Fruit fly (Drosophila melanogaster): ENCODE results near the gene CG13912.

The CG13912 gene

dm6 chr3L:1188936-1189659 lies at the start of gene CG13912:
Gene CG13912 (plus strand): TSS chr3L:1189588.
- no peak for TF ChIP-seq CG17801 (GFP tag; optimal IDR thresholded peaks at IDR 0.05; ENCODE audit: partially characterized antibody)

dm6 chr3L:1140539-1140938 lies 48.8 kb upstream of the CG13912 start:
- no peak for TF ChIP-seq CG17801 (GFP tag; optimal IDR thresholded peaks at IDR 0.05; ENCODE audit: partially characterized antibody)

dm6 chr3L:1146492-1146891 lies 42.9 kb upstream of the CG13912 start:
- no peak for TF ChIP-seq CG17801 (GFP tag; optimal IDR thresholded peaks at IDR 0.05; ENCODE audit: partially characterized antibody)

- TF ChIP-seq CG17801 (GFP tag; optimal IDR thresholded peaks at IDR 0.05; ENCODE audit: partially characterized antibody): no peak
Measured at dm6 chr3L:1149230-1149629, 40.2 kb upstream of the CG13912 start.

DNA sequence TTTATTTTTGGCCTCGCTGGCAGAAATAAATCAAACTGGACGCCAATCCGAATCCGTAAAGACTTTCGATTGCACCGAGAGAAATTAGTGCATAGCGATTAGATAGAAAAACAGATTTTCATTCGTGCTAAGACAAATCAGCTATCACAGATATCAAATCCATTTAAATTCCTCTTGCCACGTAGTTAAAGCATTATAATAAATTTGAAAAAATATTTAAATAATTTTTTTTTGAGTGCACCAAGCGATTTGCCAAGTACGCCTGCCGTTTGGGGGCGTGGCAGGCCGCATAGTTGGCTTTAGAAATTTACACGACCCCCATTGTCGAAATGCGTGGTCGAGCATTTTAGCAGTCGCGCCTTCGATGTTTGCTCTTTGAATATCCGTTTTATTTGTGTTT lies 37.7 kb upstream of the CG13912 start:
- no peak for TF ChIP-seq CG17801 (GFP tag; optimal IDR thresholded peaks at IDR 0.05; ENCODE audit: partially characterized antibody)

DNA sequence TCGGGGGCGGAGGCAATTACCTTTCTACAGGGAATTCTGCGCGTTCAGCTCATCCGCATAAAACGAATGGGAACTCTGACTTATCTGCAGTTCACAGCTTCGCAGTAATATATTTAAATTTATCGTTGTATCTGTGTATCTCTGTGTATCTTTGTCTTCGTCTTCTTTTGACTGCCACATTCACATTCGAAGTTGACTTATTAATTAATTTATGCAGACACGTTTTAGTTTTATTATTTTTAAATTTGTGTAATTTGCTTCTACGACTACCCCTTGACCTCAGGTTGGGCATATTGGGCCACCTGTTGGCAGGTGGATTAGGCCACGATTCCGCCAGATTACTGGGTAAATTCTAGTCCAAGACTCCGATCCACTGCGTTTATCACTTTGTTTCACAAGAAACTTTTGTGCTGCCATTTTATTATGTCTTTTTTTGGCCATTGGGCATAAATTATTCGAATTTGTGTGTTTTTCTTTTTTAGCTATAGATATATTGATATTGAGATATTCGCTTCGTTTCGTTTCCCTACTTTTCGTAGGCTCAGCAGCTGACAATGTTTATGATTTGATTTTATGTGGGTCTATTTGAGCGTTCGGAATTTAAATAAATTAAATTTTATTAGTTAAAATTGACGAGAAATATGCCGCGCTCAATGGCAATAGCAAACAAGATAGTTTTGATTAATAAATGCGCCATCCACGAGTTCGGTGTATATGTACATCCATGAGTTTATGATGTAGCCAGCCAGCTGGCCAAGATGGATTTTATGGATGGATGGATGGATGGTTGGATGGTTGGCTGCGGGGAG lies 36.6 kb upstream of the CG13912 start:
- no peak for TF ChIP-seq CG17801 (GFP tag; optimal IDR thresholded peaks at IDR 0.05; ENCODE audit: partially characterized antibody)

DNA sequence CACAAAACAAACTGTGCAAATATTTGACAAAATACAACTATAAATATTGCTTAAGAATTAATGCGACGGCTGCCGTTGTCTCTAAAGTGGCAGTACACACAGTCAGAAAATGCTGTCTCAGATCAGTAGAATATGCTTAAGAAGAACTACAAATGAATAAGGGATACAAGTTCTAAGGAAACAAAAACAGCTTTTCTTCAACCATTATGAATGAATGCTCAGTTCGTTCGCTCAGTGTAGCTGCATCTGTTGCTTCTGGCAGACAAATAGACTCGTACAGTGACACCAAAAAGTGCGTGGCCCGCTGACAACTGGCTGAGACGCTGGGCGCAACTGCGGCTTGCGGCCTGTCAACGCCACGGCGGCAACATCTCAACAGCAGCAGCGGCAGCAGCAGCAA lies 23.6 kb upstream of the CG13912 start:
- no peak for TF ChIP-seq CG17801 (GFP tag; optimal IDR thresholded peaks at IDR 0.05; ENCODE audit: partially characterized antibody)

dm6 chr3L:1166266-1166665 lies 23.1 kb upstream of the CG13912 start:
- TF ChIP-seq CG17801 (GFP tag; optimal IDR thresholded peaks at IDR 0.05; ENCODE audit: partially characterized antibody): no peak

DNA sequence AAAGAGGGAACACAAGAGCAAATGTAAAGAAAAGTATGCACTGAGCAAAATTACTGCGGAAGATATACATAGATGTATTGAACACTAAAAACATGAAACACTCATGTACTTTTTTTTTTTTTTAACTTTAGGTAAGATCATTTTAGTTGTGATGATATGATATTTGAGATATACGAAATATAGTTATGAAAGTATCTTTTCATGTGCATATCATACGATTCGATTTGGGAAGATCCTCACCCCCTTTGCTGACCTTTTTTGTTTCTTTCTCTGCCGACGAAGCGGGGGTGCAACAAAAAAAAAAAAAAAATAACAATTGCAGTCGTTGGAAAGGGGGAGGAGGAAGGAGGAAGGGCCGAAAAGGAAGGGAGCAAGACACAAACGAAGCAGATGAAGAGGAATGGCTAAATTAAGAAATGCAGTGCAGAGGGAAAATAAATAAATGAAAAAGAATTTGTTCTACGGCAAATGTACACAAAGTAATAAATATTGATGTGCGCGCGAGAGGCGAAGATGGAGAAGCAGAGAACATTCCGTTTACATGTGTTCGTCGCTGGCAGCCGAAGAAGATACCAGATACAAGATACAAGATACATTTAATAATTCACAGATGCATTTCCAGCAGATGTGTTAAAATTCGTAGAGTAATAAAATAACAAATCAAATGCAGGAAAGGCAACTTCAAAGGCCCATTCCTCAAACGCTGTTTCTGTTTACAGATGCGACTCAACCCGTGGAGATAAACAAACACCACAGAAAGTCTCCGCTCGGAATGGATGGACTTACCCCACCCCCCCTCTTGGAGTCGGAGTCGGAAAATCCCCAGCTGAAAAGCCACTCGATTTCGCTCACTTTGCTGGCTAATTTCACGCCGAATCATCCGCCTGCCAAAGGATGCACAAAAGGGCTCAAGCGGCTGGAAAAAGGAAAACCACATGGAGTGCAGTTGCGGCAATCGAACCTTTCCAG lies 22.2 kb upstream of the CG13912 start:
- no peak for TF ChIP-seq CG17801 (GFP tag; optimal IDR thresholded peaks at IDR 0.05; ENCODE audit: partially characterized antibody)

- TF ChIP-seq CG17801 (GFP tag; optimal IDR thresholded peaks at IDR 0.05; ENCODE audit: partially characterized antibody): no peak
Measured at dm6 chr3L:1168445-1168844, 20.9 kb upstream of the CG13912 start.

DNA sequence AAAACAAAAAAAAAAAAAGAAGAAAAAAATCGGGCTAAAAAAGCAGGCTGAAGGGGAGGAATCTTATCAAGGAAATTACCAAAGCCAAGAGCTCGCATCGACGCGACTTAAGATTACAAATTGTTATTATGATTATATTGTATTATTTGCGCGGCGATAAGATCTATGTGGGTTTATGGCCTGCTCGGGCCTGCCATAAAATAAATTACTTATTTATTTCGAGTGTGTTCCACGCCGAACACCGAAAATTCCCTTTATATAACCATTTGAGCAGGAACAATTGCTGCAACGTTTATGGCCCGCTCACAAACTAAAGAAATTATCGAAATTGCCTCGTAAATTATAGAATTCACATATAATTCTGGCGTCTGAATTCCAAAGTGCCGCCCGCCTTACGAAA lies 19.8 kb upstream of the CG13912 start:
- TF ChIP-seq CG17801 (GFP tag; optimal IDR thresholded peaks at IDR 0.05; ENCODE audit: partially characterized antibody): no peak

DNA sequence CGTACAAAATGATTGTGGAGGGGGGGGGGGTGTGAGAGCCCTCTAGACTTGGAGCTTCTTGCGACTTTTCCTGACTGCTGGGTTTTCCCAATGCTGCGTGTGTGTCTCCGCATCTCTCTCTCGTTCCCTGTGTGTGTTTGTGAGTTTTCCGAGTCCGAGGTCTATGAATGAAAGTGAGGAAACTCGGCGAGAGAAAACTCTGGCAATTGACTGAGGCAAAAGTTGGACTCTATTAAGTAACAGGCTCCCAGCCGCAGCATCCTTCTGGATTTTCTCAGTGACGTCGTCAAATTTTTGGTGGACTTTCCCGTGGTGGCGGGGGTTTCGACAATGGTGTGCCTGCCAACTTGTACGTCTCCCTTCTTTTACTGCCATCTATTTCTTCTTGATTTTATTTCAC lies 18.8 kb upstream of the CG13912 start:
- TF ChIP-seq CG17801 (GFP tag; optimal IDR thresholded peaks at IDR 0.05; ENCODE audit: partially characterized antibody): no peak

DNA sequence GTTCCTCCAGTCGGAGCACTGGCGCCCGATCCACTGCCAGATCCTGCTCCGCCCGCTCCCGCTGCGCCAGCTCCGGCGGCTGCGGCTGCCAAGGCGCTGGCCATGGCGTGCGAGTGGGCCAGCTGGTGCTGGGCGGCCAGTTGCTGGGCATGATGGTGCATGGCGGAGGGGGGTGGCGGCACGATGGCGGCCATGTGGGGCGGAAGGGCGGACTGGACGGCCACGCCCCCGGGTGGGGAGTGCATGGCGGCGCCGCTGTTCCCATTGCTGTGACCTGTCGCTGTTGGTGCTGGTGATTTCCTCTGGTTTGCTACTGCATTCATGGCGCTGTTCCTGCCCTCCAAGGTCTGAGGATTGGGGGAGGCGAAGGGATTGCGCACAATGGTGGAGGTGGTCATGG lies 16.5 kb upstream of the CG13912 start:
- TF ChIP-seq CG17801 (GFP tag; optimal IDR thresholded peaks at IDR 0.05; ENCODE audit: partially characterized antibody): no peak

- no peak for TF ChIP-seq CG17801 (GFP tag; optimal IDR thresholded peaks at IDR 0.05; ENCODE audit: partially characterized antibody)
Measured at dm6 chr3L:1176515-1176914, 12.9 kb upstream of the CG13912 start.

DNA sequence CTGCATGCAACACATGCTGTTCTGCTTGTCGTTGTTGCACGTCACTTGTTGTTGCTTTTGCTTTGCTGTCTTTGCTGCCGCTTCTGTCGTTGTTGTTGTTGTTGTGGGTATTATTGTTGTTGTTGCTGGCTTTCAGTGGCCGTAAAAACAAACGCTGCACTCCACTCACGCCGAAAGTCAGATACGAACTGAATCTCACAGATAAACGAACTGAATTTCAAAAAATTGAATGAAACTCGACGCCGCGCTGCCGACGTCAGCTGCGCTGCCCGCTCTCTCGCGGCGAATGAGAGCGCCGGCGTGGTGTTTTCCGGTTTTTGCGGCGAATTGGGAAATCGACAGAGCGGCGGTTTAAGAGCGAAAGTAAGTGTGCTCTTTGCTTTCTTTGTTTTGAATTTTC lies 12.3 kb upstream of the CG13912 start, which contains the start of gene bab2:
TSS of gene bab2 (minus strand) at position 192 of the 400 bp plus-strand sequence.
- TF ChIP-seq CG17801 (GFP tag; optimal IDR thresholded peaks at IDR 0.05; ENCODE audit: partially characterized antibody): no peak

Data from ovary, adult (tissue).